Worm (Caenorhabditis elegans) whole organism, L4/young adult: Measurements from ENCODE around the gene mob-4.

Experiments
- dao-5 ChIP-seq: sonication (generic microtip); optimal IDR thresholded peaks from 2 replicates; lab custom pipeline; 2016; ENCODE audit warnings: missing genotype, missing genetic modification characterization, moderate library complexity, missing compliant biosample characterization
- him-1 ChIP-seq: sonication (generic microtip); optimal IDR thresholded peaks from 2 replicates; lab custom pipeline; 2016; ENCODE audit warnings: missing genotype, missing genetic modification reagents, missing genetic modification characterization, missing compliant biosample characterization

DNA sequence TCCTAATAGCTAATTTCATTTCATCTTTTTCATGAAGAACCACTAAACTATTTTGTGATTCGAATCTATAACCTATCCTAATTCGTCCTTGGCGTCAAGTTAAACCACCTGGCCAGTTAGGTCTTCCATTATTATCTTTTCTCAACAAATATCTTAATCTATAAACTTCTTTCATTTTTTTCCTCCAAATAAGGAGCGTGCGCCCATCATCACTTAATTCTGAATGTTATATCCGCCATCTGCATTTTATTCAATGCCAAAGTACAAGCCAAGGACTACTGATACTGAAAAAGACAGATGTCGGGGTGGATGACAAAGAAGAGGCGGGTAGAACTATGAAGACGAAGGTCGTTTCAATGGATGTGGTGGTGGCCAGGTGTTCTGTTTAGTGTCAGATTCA lies 4.0 kb downstream of the mob-4 start:
- TF ChIP-seq dao-5 (tag; lab: Kevin White, UChicago) (no peak), him-1 (no peak)
